Worm (Caenorhabditis elegans) whole organism, early embryonic: Measurements from ENCODE around the gene ZK185.2.

Source experiments
- B0310.2 ChIP-seq: sonication (generic microtip); optimal IDR thresholded peaks from 2 replicates; lab custom pipeline; 2016; ENCODE audit warnings: mild to moderate bottlenecking, missing genetic modification characterization, missing compliant biosample characterization
- F13C5.2 ChIP-seq: sonication (generic microtip); optimal IDR thresholded peaks from 2 replicates; lab custom pipeline; 2017; ENCODE audit warnings: mild to moderate bottlenecking, missing genetic modification characterization, inconsistent platforms, missing compliant biosample characterization
- aly-1 ChIP-seq: sonication (generic microtip); optimal IDR thresholded peaks from 2 replicates; lab custom pipeline; 2016; ENCODE audit warnings: missing genetic modification characterization, missing compliant biosample characterization
- ama-1 ChIP-seq: fragments of 150-350 bp; optimal IDR thresholded peaks from 2 replicates; lab custom pipeline; 2014
- ceh-13 ChIP-seq: fragments of 200-800 bp; sonication (Bioruptor generic); optimal IDR thresholded peaks from 2 replicates; lab custom pipeline; 2018; ENCODE audit warnings: mild to moderate bottlenecking, missing genetic modification characterization, missing compliant biosample characterization
- ceh-36 ChIP-seq: sonication (generic microtip); optimal IDR thresholded peaks from 2 replicates; lab custom pipeline; 2016; ENCODE audit warnings: missing genetic modification characterization, inconsistent platforms, missing compliant biosample characterization
- ets-7 ChIP-seq: sonication (generic microtip); optimal IDR thresholded peaks from 2 replicates; lab custom pipeline; 2016; ENCODE audit warnings: missing genotype, missing genetic modification characterization, missing compliant biosample characterization
- flt-1 ChIP-seq: fragments of 200-800 bp; sonication (Bioruptor generic); IDR thresholded peaks from 2 replicates; pipeline ENCODE4 v1.3.6; 2022; ENCODE audit warnings: missing genetic modification characterization, missing compliant biosample characterization
- hmbx-1 ChIP-seq: sonication (generic microtip); optimal IDR thresholded peaks from 2 replicates; lab custom pipeline; 2016; ENCODE audit warnings: mild to moderate bottlenecking, missing genetic modification characterization, missing compliant biosample characterization
- hmg-4 ChIP-seq: fragments of 200-800 bp; sonication (Bioruptor generic); optimal IDR thresholded peaks from 2 replicates; lab custom pipeline; 2018; ENCODE audit warnings: mild to moderate bottlenecking, missing genetic modification characterization, missing compliant biosample characterization
- hnd-1 ChIP-seq: sonication (generic microtip); optimal IDR thresholded peaks from 2 replicates; lab custom pipeline; 2016; ENCODE audit warnings: missing genetic modification characterization, missing compliant biosample characterization
- pes-1 ChIP-seq: fragments of 200-800 bp; sonication (Bioruptor generic); IDR thresholded peaks from 2 replicates; pipeline ENCODE4 v1.3.6; 2022; ENCODE audit warnings: missing genetic modification reagents, missing genetic modification characterization, missing compliant biosample characterization
- scrt-1 ChIP-seq: fragments of 200-800 bp; sonication (Bioruptor generic); IDR thresholded peaks from 2 replicates; pipeline ENCODE4 v1.3.6; 2022; ENCODE audit warnings: missing genetic modification characterization, missing compliant biosample characterization
- sea-1 ChIP-seq: fragments of 200-800 bp; sonication (Bioruptor generic); conservative IDR thresholded peaks from 2 replicates; pipeline ENCODE4 v1.3.6; 2022; ENCODE audit warnings: missing genetic modification characterization, missing compliant biosample characterization
- tbx-11 ChIP-seq: fragments of 200-800 bp; sonication (Bioruptor generic); IDR thresholded peaks from 2 replicates; pipeline ENCODE4 v1.3.6; 2022; ENCODE audit warnings: missing genetic modification characterization, missing compliant biosample characterization
- tbx-37 ChIP-seq: fragments of 200-800 bp; sonication (Bioruptor generic); conservative IDR thresholded peaks from 2 replicates; pipeline ENCODE4 v1.3.6; 2022; ENCODE audit warnings: missing genetic modification reagents, missing genetic modification characterization, missing compliant biosample characterization
- tra-4 ChIP-seq: sonication (generic microtip); optimal IDR thresholded peaks from 2 replicates; lab custom pipeline; 2017; ENCODE audit warnings: missing genetic modification characterization, missing compliant biosample characterization

ZK185.2 gene

DNA sequence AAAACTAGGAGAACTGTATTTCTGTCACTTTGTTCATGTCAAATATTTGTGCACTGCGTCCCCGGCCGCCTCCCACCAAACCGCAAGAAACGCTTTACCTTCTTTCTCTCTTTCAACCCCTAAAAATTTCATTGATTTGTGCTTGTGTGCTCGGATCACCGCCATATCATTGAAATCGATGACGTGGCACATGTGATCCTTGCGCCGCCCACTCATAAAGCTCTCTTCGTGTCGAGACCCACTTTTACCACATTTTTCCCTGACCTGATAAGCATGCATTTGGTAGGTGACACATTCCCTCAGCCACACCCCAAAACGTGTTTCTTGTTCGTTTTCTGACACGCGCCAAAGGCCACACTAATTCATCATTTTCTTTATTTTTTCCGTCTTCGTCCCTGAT lies 21.4 kb downstream of the ZK185.2 start:
- TF ChIP-seq tbx-37 (GFP tag; lab: Robert Waterston, UW) (no peak), ceh-36 (no peak), pes-1 (GFP tag; lab: Robert Waterston, UW) (no peak), B0310.2 (no peak), ceh-13 (GFP tag; lab: Kevin White, UChicago) (no peak), hmbx-1 (tag; lab: Kevin White, UChicago) (no peak), hnd-1 (tag; lab: Kevin White, UChicago) (no peak), ama-1 (lab: Kevin White, UChicago) (no peak), tra-4 (no peak), scrt-1 (GFP tag; lab: Robert Waterston, UW) (no peak), F13C5.2 (tag; lab: Kevin White, UChicago) (no peak)

DNA sequence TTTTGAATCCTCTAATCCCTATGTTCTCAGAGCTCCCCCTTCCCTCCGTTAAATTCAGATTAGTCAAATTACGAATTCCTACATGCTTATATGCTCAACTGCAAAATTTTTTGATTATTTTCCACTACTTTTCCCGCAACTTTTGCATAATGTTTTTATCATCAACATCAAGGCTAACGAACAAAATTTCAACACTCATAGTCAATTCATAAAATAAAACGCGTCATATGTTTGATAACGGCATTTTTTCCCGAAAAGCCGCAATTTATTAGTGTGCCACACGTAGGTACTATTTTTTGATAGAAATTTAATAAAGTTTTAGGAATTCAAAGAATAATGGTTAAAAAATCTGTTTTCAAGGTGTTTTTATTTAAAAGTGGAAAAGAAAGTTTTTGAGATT lies 22.8 kb downstream of the ZK185.2 start:
- no peak for TF ChIP-seq hnd-1 (tag; lab: Kevin White, UChicago)
- TF ChIP-seq B0310.2 = no peak
- no peak for TF ChIP-seq hmbx-1 (tag; lab: Kevin White, UChicago)
- no peak for TF ChIP-seq tbx-37 (GFP tag; lab: Robert Waterston, UW)
- TF ChIP-seq aly-1 (tag; lab: Kevin White, UChicago) = no peak
- TF ChIP-seq flt-1 (GFP tag; lab: Robert Waterston, UW) = no peak
- no peak for TF ChIP-seq ama-1 (lab: Kevin White, UChicago)
- no peak for TF ChIP-seq ets-7 (tag; lab: Kevin White, UChicago)
- TF ChIP-seq ceh-36 = no peak

DNA sequence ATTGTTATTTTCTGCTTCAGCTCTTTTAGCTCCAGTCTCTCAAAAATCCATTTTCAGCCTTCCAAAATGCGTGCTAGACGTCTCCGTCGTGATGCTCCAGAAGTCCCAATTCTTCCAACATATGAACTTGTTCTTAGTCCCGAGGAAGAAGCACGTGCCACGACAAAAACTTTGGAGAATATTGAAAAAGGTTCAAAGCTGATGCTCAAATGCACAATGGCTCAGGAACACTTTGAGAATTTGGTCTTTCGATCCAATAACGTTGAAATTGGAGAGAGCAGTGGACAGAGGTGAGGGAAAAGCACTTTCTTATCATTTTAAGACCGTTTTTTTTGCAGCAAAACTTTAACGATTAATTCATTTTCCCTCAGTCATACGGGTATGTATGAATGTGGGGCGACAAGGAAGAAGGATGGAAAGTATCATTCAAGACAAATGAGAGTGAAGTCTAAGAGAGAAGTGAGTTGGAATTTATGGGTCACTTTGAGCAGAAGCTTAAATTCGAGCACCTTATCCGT lies 26.3 kb downstream of the ZK185.2 start, which contains the start of gene igeg-1:
TSS of gene igeg-1 (plus strand) at position 51 of the 518 bp plus-strand sequence.
- no peak for TF ChIP-seq ceh-36
- TF ChIP-seq ets-7 (tag; lab: Kevin White, UChicago) = no peak
- no peak for TF ChIP-seq sea-1

DNA sequence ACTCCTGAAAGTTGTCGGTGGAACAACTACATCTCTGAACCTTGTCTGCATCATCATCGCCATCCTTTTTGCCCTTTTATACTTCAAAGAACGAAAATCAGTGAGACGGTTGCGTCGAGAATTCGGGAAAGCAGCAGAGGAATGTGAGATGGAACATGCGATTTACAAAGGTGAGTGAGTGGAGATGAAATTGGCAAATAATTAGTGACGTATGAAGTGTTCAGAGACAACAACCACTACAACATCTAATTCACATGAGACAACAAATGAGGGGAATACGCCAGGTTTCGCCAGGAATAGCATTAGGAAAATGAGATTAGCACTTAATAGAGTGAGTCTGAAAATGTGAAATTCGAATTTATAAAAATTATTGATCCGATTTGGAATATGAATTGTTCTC lies 28.2 kb downstream of the ZK185.2 start:
- TF ChIP-seq scrt-1 (GFP tag; lab: Robert Waterston, UW) = no peak
- TF ChIP-seq flt-1 (GFP tag; lab: Robert Waterston, UW) = no peak
- TF ChIP-seq ceh-36 = no peak
- no peak for TF ChIP-seq hmbx-1 (tag; lab: Kevin White, UChicago)
- TF ChIP-seq sea-1 = no peak
- no peak for TF ChIP-seq tra-4
- TF ChIP-seq pes-1 (GFP tag; lab: Robert Waterston, UW) = no peak
- no peak for TF ChIP-seq ceh-13 (GFP tag; lab: Kevin White, UChicago)

DNA sequence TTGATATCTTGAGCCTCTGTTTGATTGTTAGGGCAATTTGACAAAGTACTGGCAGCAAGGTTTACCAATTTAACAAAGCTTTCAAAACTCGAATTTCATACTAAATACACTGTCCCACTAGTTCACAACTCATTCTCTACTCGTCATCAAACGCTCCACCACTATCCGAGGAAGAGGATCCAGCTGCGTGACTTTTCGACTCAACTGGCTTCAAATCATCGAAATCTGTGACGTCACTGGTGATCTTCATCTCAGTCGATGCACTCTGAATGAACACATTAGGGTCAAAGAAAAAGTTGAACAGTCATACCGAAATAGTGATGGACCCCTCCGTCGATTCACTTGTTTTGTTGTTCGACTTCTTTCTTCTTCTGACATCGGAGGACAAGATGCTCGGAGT lies 29.5 kb downstream of the ZK185.2 start:
- TF ChIP-seq tbx-37 (GFP tag; lab: Robert Waterston, UW) (no peak), hnd-1 (tag; lab: Kevin White, UChicago) (no peak), tbx-11 (GFP tag; lab: Robert Waterston, UW) (no peak), hmbx-1 (tag; lab: Kevin White, UChicago) (no peak), ama-1 (lab: Kevin White, UChicago) (no peak), F13C5.2 (tag; lab: Kevin White, UChicago) (no peak), pes-1 (GFP tag; lab: Robert Waterston, UW) (no peak), ceh-13 (GFP tag; lab: Kevin White, UChicago) (no peak), sea-1 (no peak), scrt-1 (GFP tag; lab: Robert Waterston, UW) (no peak), tra-4 (no peak), flt-1 (GFP tag; lab: Robert Waterston, UW) (no peak), aly-1 (tag; lab: Kevin White, UChicago) (no peak), B0310.2 (no peak), ets-7 (tag; lab: Kevin White, UChicago) (no peak), ceh-36 (no peak), hmg-4 (GFP tag; lab: Kevin White, UChicago) (no peak)

DNA sequence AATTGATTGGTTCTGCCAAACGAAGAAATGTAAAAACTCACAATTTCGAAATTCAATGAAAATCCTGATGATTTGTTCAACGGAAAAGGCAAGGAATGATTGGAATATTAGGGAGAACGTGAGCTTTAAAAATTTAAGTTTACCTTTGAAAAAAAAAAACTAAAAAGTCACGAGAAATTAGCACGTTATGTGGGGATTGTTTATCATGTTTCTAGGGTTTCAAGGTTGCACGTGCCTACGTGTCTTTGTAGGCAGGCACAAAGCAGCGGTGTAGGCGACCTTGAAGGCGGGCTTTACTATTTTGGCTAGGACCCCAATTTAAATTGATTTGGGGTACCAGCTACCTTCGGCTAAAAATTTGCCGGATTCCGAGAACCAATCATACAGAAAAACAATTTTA lies 31.0 kb downstream of the ZK185.2 start, which contains the start of gene F28E10.4:
TSS of gene F28E10.4 (minus strand) at position 101 of the 400 bp plus-strand sequence.
- TF ChIP-seq scrt-1 (GFP tag; lab: Robert Waterston, UW) (no peak), F13C5.2 (tag; lab: Kevin White, UChicago) (no peak), tbx-11 (GFP tag; lab: Robert Waterston, UW) (no peak), pes-1 (GFP tag; lab: Robert Waterston, UW) (no peak), sea-1 (no peak), ceh-36 (no peak), hmbx-1 (tag; lab: Kevin White, UChicago) (no peak), hnd-1 (tag; lab: Kevin White, UChicago) (no peak), ets-7 (tag; lab: Kevin White, UChicago) (no peak), tra-4 (no peak), B0310.2 (no peak), ama-1 (lab: Kevin White, UChicago) (no peak), ceh-13 (GFP tag; lab: Kevin White, UChicago) (no peak), hmg-4 (GFP tag; lab: Kevin White, UChicago) (no peak), flt-1 (GFP tag; lab: Robert Waterston, UW) (no peak), tbx-37 (GFP tag; lab: Robert Waterston, UW) (no peak), aly-1 (tag; lab: Kevin White, UChicago) (no peak)

DNA sequence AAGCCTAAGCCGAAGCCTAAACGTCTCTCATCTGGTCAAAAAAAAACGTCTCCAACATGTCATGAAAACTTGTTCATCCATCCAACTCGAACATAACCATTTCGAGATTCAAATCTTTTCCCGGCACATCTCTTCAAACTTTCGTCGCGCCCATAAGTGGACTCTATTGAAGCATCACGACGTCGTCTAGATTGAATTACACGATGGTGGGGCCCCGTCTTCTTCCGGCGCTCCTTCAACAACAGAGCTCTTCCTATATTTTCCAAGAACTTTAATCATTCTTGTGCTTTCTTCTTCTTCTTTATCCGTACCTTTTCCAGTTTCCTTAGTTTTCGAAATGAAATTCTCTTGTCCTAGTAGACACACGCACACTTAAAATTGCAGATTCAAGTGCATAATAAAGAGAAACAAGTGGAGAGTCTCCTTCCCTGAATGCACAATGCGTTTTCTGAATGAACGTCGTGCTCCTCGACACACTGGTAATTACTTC lies 32.1 kb downstream of the ZK185.2 start, which contains the start of gene F28E10.1:
TSS of gene F28E10.1 (plus strand) at position 440 of the 490 bp plus-strand sequence.
- TF ChIP-seq pes-1 (GFP tag; lab: Robert Waterston, UW) (no peak), F13C5.2 (tag; lab: Kevin White, UChicago) (no peak), tbx-11 (GFP tag; lab: Robert Waterston, UW) (no peak), ets-7 (tag; lab: Kevin White, UChicago) (no peak), tbx-37 (GFP tag; lab: Robert Waterston, UW) (no peak), flt-1 (GFP tag; lab: Robert Waterston, UW) (no peak), B0310.2 (no peak), aly-1 (tag; lab: Kevin White, UChicago) (no peak)
